Worm (Caenorhabditis elegans): ENCODE measurements around the gene rec-8.
A peak's percentile ranks its signal among the peaks of the same experiment; 100 is the strongest.

rec-8 gene

DNA sequence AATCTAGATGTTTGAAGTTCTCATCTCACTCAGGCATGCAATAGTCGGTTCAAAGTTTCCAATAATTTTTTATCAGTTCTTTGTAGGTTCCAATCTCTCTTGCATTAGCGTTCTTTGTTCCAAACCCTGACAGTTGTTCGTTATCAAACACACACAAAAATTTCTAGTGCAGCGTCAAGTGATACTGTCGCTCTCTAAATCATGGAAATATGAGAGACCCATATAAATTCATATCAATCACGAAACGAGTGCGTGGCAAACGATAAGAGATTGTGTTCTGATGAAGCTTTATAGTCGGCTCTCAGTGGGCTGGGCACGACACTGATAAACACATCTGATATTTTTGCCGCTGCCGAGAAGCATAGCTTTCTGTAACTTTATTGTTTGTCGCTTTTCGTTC is 38.8 kb downstream of the rec-8 start:
- no peak for TF ChIP-seq dao-5 (tag; optimal IDR thresholded peaks at IDR 0.05)
- no peak for TF ChIP-seq him-1 (tag; optimal IDR thresholded peaks at IDR 0.05)
- TF ChIP-seq W03F9.2 (tag; optimal IDR thresholded peaks at IDR 0.05): peak; percentile 4

DNA sequence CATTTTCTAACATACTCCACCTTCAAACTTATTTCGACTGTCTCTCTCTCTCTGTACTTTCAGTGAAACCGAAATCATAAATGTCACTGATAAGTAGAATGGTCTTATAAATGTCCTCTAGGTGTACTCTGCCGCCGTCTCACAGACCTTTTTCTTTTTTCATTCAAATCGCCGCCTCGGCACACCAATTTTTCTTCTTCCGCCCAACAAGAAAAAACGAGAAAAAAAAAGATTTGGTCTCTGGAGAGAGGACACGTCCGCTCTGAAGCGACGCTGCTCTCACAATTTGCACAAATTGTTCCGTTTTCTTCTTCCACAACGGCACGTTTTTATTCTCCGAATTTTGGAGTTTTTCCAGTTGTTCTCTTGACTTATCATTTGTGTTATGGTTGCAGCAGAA is 39.8 kb downstream of the rec-8 start:
- no peak for TF ChIP-seq him-1 (tag; optimal IDR thresholded peaks at IDR 0.05)
- no peak for TF ChIP-seq W03F9.2 (tag; optimal IDR thresholded peaks at IDR 0.05)
- no peak for TF ChIP-seq dao-5 (tag; optimal IDR thresholded peaks at IDR 0.05)

- TF ChIP-seq him-1 (tag; optimal IDR thresholded peaks at IDR 0.05) (no peak), dao-5 (tag; optimal IDR thresholded peaks at IDR 0.05) (no peak), W03F9.2 (tag; optimal IDR thresholded peaks at IDR 0.05) (no peak)
Measured at ce11 chrIV:13311331-13312034, 41.5 kb downstream of the rec-8 start.

- TF ChIP-seq W03F9.2 (tag; optimal IDR thresholded peaks at IDR 0.05) (no peak), him-1 (tag; optimal IDR thresholded peaks at IDR 0.05) (no peak), dao-5 (tag; optimal IDR thresholded peaks at IDR 0.05) (no peak)
Measured at ce11 chrIV:13309636-13310035, 43.4 kb downstream of the rec-8 start.

DNA sequence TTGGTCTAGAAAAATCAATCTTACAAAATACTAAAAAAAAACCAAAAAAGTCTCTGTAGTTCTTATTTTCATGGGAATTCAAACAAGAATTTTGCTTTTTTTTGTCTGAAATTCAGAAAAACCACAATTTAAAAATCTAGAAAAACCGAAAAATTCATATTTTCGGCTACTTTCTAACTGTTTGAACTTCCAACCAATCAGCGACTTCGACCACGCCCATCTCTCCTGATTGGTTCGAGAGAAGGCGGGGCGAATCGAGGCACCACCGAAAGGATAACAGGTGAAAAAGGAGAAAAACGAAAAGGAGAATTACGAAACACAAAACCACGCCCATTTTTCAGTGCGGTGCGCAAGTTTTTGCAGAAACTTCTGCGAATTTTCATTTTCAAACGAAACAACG is 48.2 kb downstream of the rec-8 start:
- TF ChIP-seq W03F9.2 (tag; optimal IDR thresholded peaks at IDR 0.05) (no peak), dao-5 (tag; optimal IDR thresholded peaks at IDR 0.05) (no peak), him-1 (tag; optimal IDR thresholded peaks at IDR 0.05) (no peak)

DNA sequence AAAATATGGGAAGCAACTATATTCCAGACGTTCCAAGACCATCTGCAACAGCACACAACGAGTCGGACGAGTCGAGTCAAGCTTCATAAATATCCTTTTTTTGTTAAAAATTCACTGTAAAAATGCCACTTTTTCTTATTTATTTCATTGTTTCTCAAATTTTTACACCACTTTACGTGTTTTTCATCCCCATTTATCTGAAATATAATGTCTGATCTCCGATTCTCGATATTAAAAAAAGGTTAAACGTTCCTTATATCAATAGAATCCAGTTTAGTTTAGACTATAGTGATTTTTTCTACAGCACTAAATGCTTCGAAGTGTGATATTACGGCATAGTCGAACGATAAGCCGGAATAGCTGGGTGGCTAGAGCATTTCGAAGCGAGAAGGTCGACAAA is 49.6 kb downstream of the rec-8 start, which contains the start of gene Y67H2A.7:
Y67H2A.7 (plus strand) TSS at position 301 of the 400 bp plus-strand sequence.
- no peak for TF ChIP-seq W03F9.2 (tag; optimal IDR thresholded peaks at IDR 0.05)

- TF ChIP-seq dao-5 (tag; optimal IDR thresholded peaks at IDR 0.05) (no peak), him-1 (tag; optimal IDR thresholded peaks at IDR 0.05) (no peak), W03F9.2 (tag; optimal IDR thresholded peaks at IDR 0.05) (no peak)
Measured at ce11 chrIV:13300591-13300990, 52.4 kb downstream of the rec-8 start, which contains the start of gene csn-6. Gene csn-6 (plus strand): TSS chrIV:13300824.

DNA sequence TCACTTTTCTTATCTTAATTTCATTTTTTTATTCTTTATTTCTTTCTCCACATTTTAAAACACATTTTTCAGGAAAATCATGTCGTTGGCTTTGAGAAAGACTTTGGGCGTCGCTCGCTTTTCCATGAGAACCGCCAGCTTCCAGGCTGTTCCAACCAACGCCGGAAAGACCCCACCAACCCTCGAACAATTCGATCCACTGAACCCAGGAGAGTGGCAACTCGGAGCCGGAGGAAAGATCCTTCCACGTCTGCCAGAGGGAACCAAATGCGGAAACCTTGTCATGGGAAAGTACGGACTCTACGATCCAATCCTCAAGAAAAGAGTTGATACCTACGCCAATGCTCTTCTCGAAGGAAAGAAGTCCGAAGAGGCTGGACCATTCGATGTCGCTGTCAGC is 52.9 kb downstream of the rec-8 start, which contains the start of gene kdp-1:
kdp-1 (plus strand) TSS at position 80 of the 400 bp plus-strand sequence.
- TF ChIP-seq W03F9.2 (tag; optimal IDR thresholded peaks at IDR 0.05) (no peak), dao-5 (tag; optimal IDR thresholded peaks at IDR 0.05) (no peak), him-1 (tag; optimal IDR thresholded peaks at IDR 0.05) (no peak)

DNA sequence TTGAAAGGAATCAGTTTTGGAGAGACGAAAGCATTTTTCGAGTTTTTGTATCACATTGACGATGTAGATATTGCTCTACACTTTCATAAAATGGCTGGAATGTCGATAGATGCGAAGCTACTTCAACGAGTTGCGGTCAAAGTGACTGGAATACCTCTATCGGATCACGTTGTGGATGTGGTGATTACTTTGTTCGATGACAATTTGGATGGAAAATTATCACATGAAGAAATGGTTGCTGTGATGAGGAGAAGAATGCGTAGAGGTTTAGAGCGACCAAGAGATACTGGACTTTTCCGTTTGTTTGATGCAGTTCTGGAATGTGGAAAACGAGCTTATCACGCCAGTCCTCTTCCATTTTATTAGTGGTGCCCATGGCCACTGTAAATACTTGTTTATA is 53.3 kb downstream of the rec-8 start:
- TF ChIP-seq dao-5 (tag; optimal IDR thresholded peaks at IDR 0.05): no peak
- TF ChIP-seq W03F9.2 (tag; optimal IDR thresholded peaks at IDR 0.05): no peak
- TF ChIP-seq him-1 (tag; optimal IDR thresholded peaks at IDR 0.05): no peak

Measured in whole organism, L4/young adult.